Fruit fly (Drosophila melanogaster): ENCODE data around the gene sip2.

The sip2 gene

dm6 chr2L:6950096-6950495 lies 13.8 kb downstream of the sip2 start, which contains the start of the genes Gas41 and SA1 (continued):
- TF ChIP-seq Sry-β (GFP tag; optimal IDR thresholded peaks at IDR 0.05), result peak; percentile 9
- no peak for TF ChIP-seq jing (GFP tag; optimal IDR thresholded peaks at IDR 0.05)
- peak; percentile 75 for TF ChIP-seq CG6254 (GFP tag; optimal IDR thresholded peaks at IDR 0.05)
- no peak for TF ChIP-seq Elba2 (GFP tag; optimal IDR thresholded peaks at IDR 0.05)
- TF ChIP-seq toy (GFP tag; IDR thresholded peaks at IDR 0.05), result peak; percentile 76
- TF ChIP-seq CG2120 (GFP tag; optimal IDR thresholded peaks at IDR 0.05), result peak; percentile 90
- TF ChIP-seq Rfx (GFP tag; IDR thresholded peaks at IDR 0.05), result no peak
- TF ChIP-seq eyg (GFP tag; optimal IDR thresholded peaks at IDR 0.05), result no peak
- peak; percentile 46 for TF ChIP-seq Hey (tag; optimal IDR thresholded peaks at IDR 0.05)
- TF ChIP-seq Aef1 (GFP tag; IDR thresholded peaks at IDR 0.05), result no peak
- peak; percentile 93 for TF ChIP-seq CG15696 (tag; optimal IDR thresholded peaks at IDR 0.05)
- TF ChIP-seq Hmr (GFP tag; optimal IDR thresholded peaks at IDR 0.05), result peak; percentile 92
- TF ChIP-seq CG18011 (GFP tag; optimal IDR thresholded peaks at IDR 0.05), result peak; percentile 77
- 0 out of 3 replicates have a peak, but pooled peaks have one; percentile 25 for TF ChIP-seq CG7963 (GFP tag; IDR thresholded peaks at IDR 0.05; ENCODE audit: partially characterized antibody)
- TF ChIP-seq Blimp-1 (GFP tag; optimal IDR thresholded peaks at IDR 0.05), result no peak
- TF ChIP-seq CG13123 (GFP tag; optimal IDR thresholded peaks at IDR 0.05), result peak; percentile 15
- TF ChIP-seq Ets97D (GFP tag; optimal IDR thresholded peaks at IDR 0.05), result peak; percentile 66
- TF ChIP-seq HHEX (GFP tag; optimal IDR thresholded peaks at IDR 0.05), result peak; percentile 74
- no peak; the same call in 1 of the 2 replicates for TF ChIP-seq CG31441 (GFP tag; IDR thresholded peaks at IDR 0.05)
- TF ChIP-seq CG2199 (GFP tag; IDR thresholded peaks at IDR 0.05), result peak; percentile 69; the same call in 2 of the 3 replicates
- TF ChIP-seq CG14441 (GFP tag; IDR thresholded peaks at IDR 0.05), result peak; percentile 91
- no peak for TF ChIP-seq Bteb2 (GFP tag; optimal IDR thresholded peaks at IDR 0.05)
- peak; percentile 95 for TF ChIP-seq Sry-δ (GFP tag; optimal IDR thresholded peaks at IDR 0.05)
- peak; percentile 47 for TF ChIP-seq CG7786 (GFP tag; optimal IDR thresholded peaks at IDR 0.05)
- no peak for TF ChIP-seq da (GFP tag; optimal IDR thresholded peaks at IDR 0.05)
- TF ChIP-seq Drgx (GFP tag; IDR thresholded peaks at IDR 0.05), result peak; percentile 86
- peak; percentile 86 for TF ChIP-seq Meics (GFP tag; optimal IDR thresholded peaks at IDR 0.05)
- peak; percentile 96 for TF ChIP-seq CG15514 (GFP tag; optimal IDR thresholded peaks at IDR 0.05)
- TF ChIP-seq sc (optimal IDR thresholded peaks at IDR 0.05), result no peak
- TF ChIP-seq sc (GFP tag; optimal IDR thresholded peaks at IDR 0.05), result peak; percentile 84
- TF ChIP-seq Asciz (GFP tag; optimal IDR thresholded peaks at IDR 0.05), result peak; percentile 71
- peak; percentile 72 for TF ChIP-seq CG17186 (GFP tag; optimal IDR thresholded peaks at IDR 0.05)
- peak; percentile 81; the same call in 2 of the 3 replicates for TF ChIP-seq ase (GFP tag; IDR thresholded peaks at IDR 0.05)
- no peak for TF ChIP-seq sim (GFP tag; IDR thresholded peaks at IDR 0.05)
- TF ChIP-seq HmgZ (tag; optimal IDR thresholded peaks at IDR 0.05), result peak; percentile 84
- TF ChIP-seq jigr1 (GFP tag; IDR thresholded peaks at IDR 0.05), result peak; percentile 28; the same call in 1 of the 3 replicates
- TF ChIP-seq Fer1 (GFP tag; optimal IDR thresholded peaks at IDR 0.05), result peak; percentile 88
- peak; percentile 48 for TF ChIP-seq fu2 (GFP tag; optimal IDR thresholded peaks at IDR 0.05)
- no peak for TF ChIP-seq CG4820 (GFP tag; optimal IDR thresholded peaks at IDR 0.05)
- no peak for TF ChIP-seq grn (GFP tag; optimal IDR thresholded peaks at IDR 0.05)
- peak; percentile 64 for TF ChIP-seq peb (GFP tag; IDR thresholded peaks at IDR 0.05)
- TF ChIP-seq CG4730 (GFP tag; IDR thresholded peaks at IDR 0.05), result peak; percentile 91
- peak; percentile 29 for TF ChIP-seq CG9817 (tag; optimal IDR thresholded peaks at IDR 0.05)
- peak; percentile 58; the same call in 1 of the 2 replicates for TF ChIP-seq gt (GFP tag; IDR thresholded peaks at IDR 0.05)
- TF ChIP-seq fd96Cb (tag; optimal IDR thresholded peaks at IDR 0.05), result peak; percentile 72
- peak; percentile 28 for TF ChIP-seq Side (GFP tag; optimal IDR thresholded peaks at IDR 0.05)
- no peak for TF ChIP-seq lab (GFP tag; optimal IDR thresholded peaks at IDR 0.05)
- peak; percentile 83 for TF ChIP-seq CG10267 (tag; optimal IDR thresholded peaks at IDR 0.05)
- peak; percentile 81 for TF ChIP-seq CG30020 (tag; optimal IDR thresholded peaks at IDR 0.05)
- no peak for TF ChIP-seq Dip3 (GFP tag; optimal IDR thresholded peaks at IDR 0.05)
- peak; percentile 81 for TF ChIP-seq CG3407 (GFP tag; optimal IDR thresholded peaks at IDR 0.05)

Measured in whole organism, embryonic.